Fruit fly (Drosophila melanogaster) whole organism, embryonic: Measurements from ENCODE around the gene CG15865.

Source experiments
- ATbp ChIP-seq: fragments of 200-800 bp; sonication (Bioruptor generic); optimal IDR thresholded peaks from 2 replicates; lab custom pipeline; 2017; ENCODE audit warnings: missing biosample characterization, mild to moderate bottlenecking, missing genetic modification characterization, missing genetic modification reagents
- B-H1 ChIP-seq: fragments of 200-800 bp; sonication (Bioruptor generic); IDR thresholded peaks from 3 replicates; pipeline ENCODE4 v1.3.6; 2022; ENCODE audit warnings: missing biosample characterization, missing genetic modification characterization
- CG10267 ChIP-seq: fragments of 200-800 bp; sonication (Bioruptor generic); optimal IDR thresholded peaks from 2 replicates; lab custom pipeline; 2018; ENCODE audit warnings: missing biosample characterization, mild to moderate bottlenecking, missing genetic modification characterization, moderate library complexity
- CG10274 ChIP-seq: fragments of 200-800 bp; sonication (Bioruptor generic); optimal IDR thresholded peaks from 3 replicates; lab custom pipeline; 2017; ENCODE audit warnings: missing biosample characterization, mild to moderate bottlenecking, missing genetic modification characterization
- CG10543 ChIP-seq: fragments of 200-800 bp; sonication (Bioruptor generic); optimal IDR thresholded peaks from 3 replicates; lab custom pipeline; 2017; ENCODE audit warnings: missing biosample characterization, mild to moderate bottlenecking, missing genetic modification characterization, moderate library complexity
- CG12744 ChIP-seq: fragments of 200-800 bp; sonication (Bioruptor generic); optimal IDR thresholded peaks from 2 replicates; lab custom pipeline; 2016; ENCODE audit warnings: missing biosample characterization, missing genetic modification characterization
- CG14050 ChIP-seq: fragments of 200-800 bp; sonication (Bioruptor generic); IDR thresholded peaks from 3 replicates; pipeline ENCODE4 v1.3.6; 2022; ENCODE audit warnings: missing biosample characterization, missing genetic modification characterization
- CG15011 ChIP-seq: fragments of 200-800 bp; sonication (Bioruptor generic); optimal IDR thresholded peaks from 3 replicates; lab custom pipeline; 2018; ENCODE audit warnings: missing biosample characterization, mild to moderate bottlenecking, missing genetic modification characterization
- CG15479 ChIP-seq: fragments of 200-800 bp; sonication (Bioruptor generic); optimal IDR thresholded peaks from 3 replicates; lab custom pipeline; 2019; ENCODE audit warnings: missing biosample characterization, mild to moderate bottlenecking, missing genetic modification characterization, moderate library complexity
- CG16863 ChIP-seq: fragments of 200-800 bp; sonication (Bioruptor generic); optimal IDR thresholded peaks from 3 replicates; lab custom pipeline; 2016; ENCODE audit warnings: missing biosample characterization, missing genetic modification characterization
- CG17359 ChIP-seq: fragments of 200-800 bp; sonication (Bioruptor generic); optimal IDR thresholded peaks from 3 replicates; lab custom pipeline; 2018; ENCODE audit warnings: missing biosample characterization, mild to moderate bottlenecking, missing genetic modification characterization, moderate library complexity
- CG18011 ChIP-seq: fragments of 200-800 bp; sonication (Bioruptor generic); optimal IDR thresholded peaks from 2 replicates; lab custom pipeline; 2017; ENCODE audit warnings: missing biosample characterization, missing genetic modification characterization, mild to moderate bottlenecking, moderate library complexity, missing genotype
- CG1832 ChIP-seq: fragments of 200-800 bp; sonication (Bioruptor generic); optimal IDR thresholded peaks from 2 replicates; lab custom pipeline; 2017; ENCODE audit warnings: missing biosample characterization, mild to moderate bottlenecking, missing genetic modification characterization, inconsistent platforms
- CG2202 ChIP-seq: fragments of 200-800 bp; sonication (Bioruptor generic); optimal IDR thresholded peaks from 2 replicates; lab custom pipeline; 2018; ENCODE audit warnings: missing biosample characterization, mild to moderate bottlenecking, missing genetic modification characterization
- CG3726 ChIP-seq: fragments of 200-800 bp; sonication (Bioruptor generic); IDR thresholded peaks from 3 replicates; pipeline ENCODE4, ENCODE4 v1.3.6; 2022; ENCODE audit warnings: missing biosample characterization, missing genetic modification characterization
- CG4730 ChIP-seq: fragments of 200-800 bp; sonication (Bioruptor generic); IDR thresholded peaks from 2 replicates; pipeline ENCODE4 v1.3.6; 2022; ENCODE audit warnings: missing biosample characterization, missing genetic modification characterization
- CG4820 ChIP-seq: fragments of 200-800 bp; sonication (Bioruptor generic); optimal IDR thresholded peaks from 3 replicates; lab custom pipeline; 2016; ENCODE audit warnings: missing biosample characterization, missing genetic modification characterization
- CG6272 ChIP-seq: fragments of 200-800 bp; sonication (Bioruptor generic); IDR thresholded peaks from 2 replicates; pipeline ENCODE4 v1.3.6; 2022; ENCODE audit warnings: missing biosample characterization, missing genetic modification characterization
- CG6813 ChIP-seq: fragments of 200-800 bp; sonication (Bioruptor generic); optimal IDR thresholded peaks from 2 replicates; lab custom pipeline; 2017; ENCODE audit warnings: missing biosample characterization, missing genetic modification characterization, mild to moderate bottlenecking, moderate library complexity, missing genetic modification reagents
- CG7786 ChIP-seq: fragments of 200-800 bp; sonication (Bioruptor generic); optimal IDR thresholded peaks from 2 replicates; lab custom pipeline; 2016; ENCODE audit warnings: missing biosample characterization, missing genetic modification characterization
- CG8290 ChIP-seq, 3 experiments: fragments of 200-800 bp; sonication (Bioruptor generic); optimal IDR thresholded peaks; 2 replicates each; lab custom pipeline; 2016 to 2019; ENCODE audit warnings: missing biosample characterization in 3 of 3, missing genetic modification characterization in 3 of 3, mild to moderate bottlenecking in 2 of 3, moderate library complexity in 1 of 3
- CG9215 ChIP-seq: fragments of 200-800 bp; sonication (Bioruptor generic); IDR thresholded peaks from 2 replicates; pipeline ENCODE4 v1.3.6; 2022; ENCODE audit warnings: missing biosample characterization, missing genetic modification characterization
- Dfd ChIP-seq, 2 experiments: fragments of >200 bp; optimal IDR thresholded peaks; 2 replicates each; lab custom pipeline; 2017; ENCODE audit warnings: missing biosample characterization in 2 of 2, missing genetic modification characterization in 2 of 2
- Dip2 ChIP-seq: fragments of 200-800 bp; sonication (Bioruptor generic); IDR thresholded peaks from 2 replicates; pipeline ENCODE4 v1.3.6; 2022; ENCODE audit warnings: missing biosample characterization, missing genetic modification characterization
- E2f2 ChIP-seq: fragments of 200-800 bp; sonication (Bioruptor generic); IDR thresholded peaks from 2 replicates; pipeline ENCODE4 v1.3.6; 2022; ENCODE audit warnings: missing biosample characterization, missing genetic modification characterization
- ERR ChIP-seq: fragments of 200-800 bp; sonication (Bioruptor generic); optimal IDR thresholded peaks from 2 replicates; lab custom pipeline; 2016; ENCODE audit warnings: missing biosample characterization, missing genetic modification characterization
- Gug ChIP-seq: fragments of 200-800 bp; sonication (Bioruptor generic); IDR thresholded peaks from 4 replicates; pipeline ENCODE4 v1.3.6; 2022; ENCODE audit warnings: missing biosample characterization, missing genetic modification characterization
- Jarid2 ChIP-seq: fragments of 200-800 bp; sonication (Bioruptor generic); optimal IDR thresholded peaks from 3 replicates; lab custom pipeline; 2017; ENCODE audit warnings: mild to moderate bottlenecking, missing biosample characterization, missing genetic modification reagents, missing genetic modification characterization
- Lpt ChIP-seq: fragments of >200 bp; optimal IDR thresholded peaks from 2 replicates; lab custom pipeline; 2018; ENCODE audit warnings: missing biosample characterization, missing genetic modification characterization
- Meics ChIP-seq: fragments of 200-800 bp; sonication (Bioruptor generic); optimal IDR thresholded peaks from 2 replicates; lab custom pipeline; 2017; ENCODE audit warnings: missing biosample characterization, mild to moderate bottlenecking, missing genetic modification characterization
- Mrtf ChIP-seq: fragments of 200-800 bp; sonication (Bioruptor generic); IDR thresholded peaks from 3 replicates; pipeline ENCODE4 v1.3.6; 2022; ENCODE audit warnings: missing biosample characterization, missing genetic modification characterization
- NK7.1 ChIP-seq: fragments of 200-800 bp; sonication (Bioruptor generic); optimal IDR thresholded peaks from 3 replicates; lab custom pipeline; 2016; ENCODE audit warnings: missing biosample characterization, missing genetic modification characterization
- NfI ChIP-seq: fragments of 200-800 bp; sonication (Bioruptor generic); optimal IDR thresholded peaks from 3 replicates; lab custom pipeline; 2018; ENCODE audit warnings: missing biosample characterization, mild to moderate bottlenecking, missing genetic modification characterization, moderate library complexity
- PHDP ChIP-seq: fragments of 200-800 bp; sonication (Bioruptor generic); optimal IDR thresholded peaks from 3 replicates; lab custom pipeline; 2018; ENCODE audit warnings: missing biosample characterization, mild to moderate bottlenecking, missing genetic modification characterization, moderate library complexity
- Poxn ChIP-seq: fragments of 200-800 bp; sonication (Bioruptor generic); IDR thresholded peaks from 2 replicates; pipeline ENCODE4 v1.3.6; 2022; ENCODE audit warnings: missing biosample characterization, missing genetic modification characterization
- Sry-δ ChIP-seq: fragments of 200-800 bp; sonication (Bioruptor generic); optimal IDR thresholded peaks from 2 replicates; lab custom pipeline; 2016; ENCODE audit warnings: missing biosample characterization, missing genetic modification characterization
- chif ChIP-seq, 2 experiments: fragments of 200-800 bp; sonication (Bioruptor generic); optimal IDR thresholded peaks; 3 replicates each; lab custom pipeline; 2016; ENCODE audit warnings: missing biosample characterization in 2 of 2, missing genetic modification characterization in 2 of 2
- chm ChIP-seq: fragments of 200-800 bp; sonication (Bioruptor generic); IDR thresholded peaks from 2 replicates; pipeline ENCODE4 v1.3.6; 2022; ENCODE audit warnings: missing biosample characterization, missing genetic modification characterization
- disco-r ChIP-seq: fragments of 200-800 bp; sonication (Bioruptor generic); optimal IDR thresholded peaks from 2 replicates; lab custom pipeline; 2016; ENCODE audit warnings: missing biosample characterization, missing genetic modification characterization
- eyg ChIP-seq: fragments of 200-800 bp; sonication (Bioruptor generic); optimal IDR thresholded peaks from 3 replicates; lab custom pipeline; 2016; ENCODE audit warnings: missing biosample characterization, missing genetic modification characterization
- her ChIP-seq: fragments of 200-800 bp; sonication (Bioruptor generic); optimal IDR thresholded peaks from 2 replicates; lab custom pipeline; 2016; ENCODE audit warnings: missing biosample characterization, missing genetic modification characterization
- insv ChIP-seq, 2 experiments: fragments of 200-800 bp; sonication (Bioruptor generic); optimal IDR thresholded peaks; 3 replicates each; lab custom pipeline; 2016 to 2018; ENCODE audit warnings: missing biosample characterization in 2 of 2, missing genetic modification characterization in 2 of 2
- knrl ChIP-seq: fragments of 200-800 bp; sonication (Bioruptor generic); IDR thresholded peaks from 3 replicates; pipeline ENCODE4 v1.3.6; 2022; ENCODE audit warnings: missing biosample characterization, missing genetic modification characterization; ENCODE audit not compliant: partially characterized antibody
- onecut ChIP-seq: fragments of 200-800 bp; sonication (Bioruptor generic); IDR thresholded peaks from 2 replicates; pipeline ENCODE4 v1.3.6; 2022; ENCODE audit warnings: missing biosample characterization, missing genetic modification characterization
- shn ChIP-seq: fragments of 200-800 bp; sonication (Bioruptor generic); optimal IDR thresholded peaks from 3 replicates; lab custom pipeline; 2016; ENCODE audit warnings: missing biosample characterization, missing genetic modification characterization
- tgo ChIP-seq: fragments of 200-800 bp; sonication (Bioruptor generic); IDR thresholded peaks from 3 replicates; pipeline ENCODE4 v1.3.6; 2022; ENCODE audit warnings: missing biosample characterization, missing genetic modification characterization
- z ChIP-seq: fragments of 200-800 bp; sonication (Bioruptor generic); IDR thresholded peaks from 3 replicates; pipeline ENCODE4 v1.3.6; 2022; ENCODE audit warnings: missing biosample characterization, missing genetic modification characterization
- zen2 ChIP-seq: fragments of 200-800 bp; sonication (Bioruptor generic); IDR thresholded peaks from 3 replicates; pipeline ENCODE4 v1.3.6; 2022; ENCODE audit warnings: missing biosample characterization, missing genetic modification characterization; ENCODE audit not compliant: partially characterized antibody

The CG15865 gene

DNA sequence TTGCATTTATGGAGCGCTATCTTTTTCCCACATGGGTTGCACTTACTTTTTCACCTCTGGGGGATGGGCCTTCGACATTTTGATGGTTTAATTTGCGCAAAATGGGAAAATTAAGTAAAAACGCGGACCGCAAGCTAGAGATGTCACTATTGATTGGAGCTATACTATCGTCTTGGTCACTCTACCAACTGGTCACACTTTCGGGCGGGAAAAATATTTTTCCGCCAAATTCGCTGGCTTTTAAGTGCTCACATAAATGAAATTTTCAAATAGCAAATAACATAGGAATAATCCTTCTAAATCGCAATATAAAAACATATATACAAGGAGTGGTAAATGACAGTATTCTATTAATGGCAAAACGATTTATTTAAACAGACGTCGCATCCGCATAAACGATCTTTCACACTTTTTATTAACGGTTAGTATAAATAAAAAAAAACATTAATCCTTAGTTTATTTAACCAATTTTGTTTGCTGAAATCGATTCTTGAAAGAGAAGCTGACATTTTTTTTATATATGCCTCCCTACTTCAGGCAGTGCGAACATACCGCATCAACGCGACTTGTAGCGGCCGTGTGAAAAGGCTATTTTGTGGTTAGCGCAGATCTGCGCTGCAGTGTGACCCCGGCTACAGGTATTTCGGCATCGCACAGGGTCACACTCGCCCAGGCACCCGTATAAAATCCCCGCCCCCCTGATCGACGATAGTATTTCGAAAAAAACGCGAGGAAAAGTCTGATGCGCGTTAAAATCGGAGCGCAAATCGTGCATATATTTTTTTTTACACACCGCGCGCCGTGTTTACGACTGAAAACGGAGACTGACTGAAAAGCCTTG, 23.8 kb downstream of the CG15865 start, which contains the start of the genes SNRPG and mthl1:
Gene SNRPG (minus strand): TSS at position 160 of the 841 bp plus-strand sequence.
Gene mthl1 (plus strand): TSS at position 709 of the 841 bp plus-strand sequence.
- peak; percentile 92 for TF ChIP-seq tgo (GFP tag; lab: Robert Waterston, UW)
- peak; percentile 85 for TF ChIP-seq Sry-δ (GFP tag; lab: Kevin White, UChicago)
- TF ChIP-seq CG10543, result peak; percentile 46
- peak; percentile 69 for TF ChIP-seq chm
- peak; percentile 91 for TF ChIP-seq CG3726 (GFP tag; lab: Robert Waterston, UW)
- TF ChIP-seq CG15011 (GFP tag; lab: Kevin White, UChicago), result no peak
- TF ChIP-seq NK7.1 (GFP tag; lab: Kevin White, UChicago), result peak; percentile 58
- peak; percentile 75 for TF ChIP-seq knrl (GFP tag; lab: Robert Waterston, UW)
- TF ChIP-seq CG10267 (tag; lab: Kevin White, UChicago), result peak; percentile 67
- TF ChIP-seq CG14050 (GFP tag; lab: Robert Waterston, UW), result peak; percentile 63
- peak in 1 of 2 experiments; percentile 65 for TF ChIP-seq Dfd (GFP tag; optimal IDR thresholded peaks at IDR 0.05; lab: Kevin White, UChicago)
- peak; percentile 58 to 73 for TF ChIP-seq chif (GFP tag; optimal IDR thresholded peaks at IDR 0.05; lab: Kevin White, UChicago)
- peak; percentile 79 for TF ChIP-seq NfI (GFP tag; lab: Kevin White, UChicago)
- no peak for TF ChIP-seq zen2 (GFP tag; lab: Robert Waterston, UW)
- TF ChIP-seq her (GFP tag; lab: Kevin White, UChicago), result peak; percentile 81
- TF ChIP-seq B-H1, result peak; percentile 88
- TF ChIP-seq ERR (GFP tag; lab: Kevin White, UChicago), result no peak
- TF ChIP-seq CG2202, result no peak
- TF ChIP-seq Lpt (GFP tag; lab: Kevin White, UChicago), result no peak
- 0 out of 3 replicates have a peak, but pooled peaks have one; percentile 16 for TF ChIP-seq z (GFP tag; lab: Robert Waterston, UW)
- no peak for TF ChIP-seq ATbp (GFP tag; lab: Kevin White, UChicago)
- peak; percentile 43 for TF ChIP-seq eyg
- peak; percentile 51 for TF ChIP-seq CG16863 (GFP tag; lab: Kevin White, UChicago)
- peak; percentile 24 for TF ChIP-seq CG10274
- TF ChIP-seq CG1832, result no peak
- peak; percentile 90 for TF ChIP-seq CG6272 (GFP tag; lab: Robert Waterston, UW)
- TF ChIP-seq CG18011 (GFP tag; lab: Kevin White, UChicago), result peak; percentile 40
- TF ChIP-seq Gug (GFP tag; lab: Robert Waterston, UW), result peak; percentile 98
- peak; percentile 69 for TF ChIP-seq E2f2 (GFP tag; lab: Robert Waterston, UW)
- TF ChIP-seq CG12744 (GFP tag; lab: Kevin White, UChicago), result peak; percentile 3
- peak; percentile 95 for TF ChIP-seq Jarid2
- TF ChIP-seq onecut (GFP tag; lab: Robert Waterston, UW), result no peak; the same call in 1 of the 2 replicates
- no peak for TF ChIP-seq Dip2 (GFP tag; lab: Robert Waterston, UW)
- TF ChIP-seq insv (GFP tag; optimal IDR thresholded peaks at IDR 0.05; lab: Kevin White, UChicago), result peak in 1 of 2 experiments; percentile 35
- peak; percentile 76 for TF ChIP-seq Meics
- peak; percentile 95 for TF ChIP-seq Mrtf (GFP tag; lab: Robert Waterston, UW)
- peak; percentile 69 for TF ChIP-seq CG17359
- TF ChIP-seq CG15479 (GFP tag; lab: Kevin White, UChicago), result no peak
- TF ChIP-seq Poxn (GFP tag; lab: Robert Waterston, UW), result peak; percentile 65
- TF ChIP-seq disco-r (GFP tag; lab: Kevin White, UChicago), result peak; percentile 13
- TF ChIP-seq CG9215, result peak; percentile 91
- peak; percentile 90 for TF ChIP-seq CG4730 (GFP tag; lab: Robert Waterston, UW)
- TF ChIP-seq PHDP, result peak; percentile 53
- TF ChIP-seq CG7786, result peak; percentile 77
- no peak for TF ChIP-seq CG8290 (GFP tag; optimal IDR thresholded peaks at IDR 0.05; lab: Kevin White, UChicago)
- TF ChIP-seq CG8290 (tag; optimal IDR thresholded peaks at IDR 0.05; lab: Kevin White, UChicago), result peak in 1 of 2 experiments; percentile 82
- peak; percentile 77 for TF ChIP-seq shn
- TF ChIP-seq CG6813, result no peak
- peak; percentile 70 for TF ChIP-seq CG4820
